Worm (Caenorhabditis elegans) whole organism, early embryonic: Measurements from ENCODE around the gene hif-1.

Source experiments
- ceh-36 ChIP-seq: sonication (generic microtip); optimal IDR thresholded peaks from 2 replicates; lab custom pipeline; 2016; ENCODE audit warnings: missing genetic modification characterization, inconsistent platforms, missing compliant biosample characterization
- ets-7 ChIP-seq: sonication (generic microtip); optimal IDR thresholded peaks from 2 replicates; lab custom pipeline; 2016; ENCODE audit warnings: missing genotype, missing genetic modification characterization, missing compliant biosample characterization
- flt-1 ChIP-seq: fragments of 200-800 bp; sonication (Bioruptor generic); IDR thresholded peaks from 2 replicates; pipeline ENCODE4 v1.3.6; 2022; ENCODE audit warnings: missing genetic modification characterization, missing compliant biosample characterization

ce11 chrV:20739387-20739786 is 40.8 kb upstream of the hif-1 start:
- TF ChIP-seq flt-1 (GFP tag; lab: Robert Waterston, UW) (no peak), ets-7 (tag; lab: Kevin White, UChicago) (no peak), ceh-36 (tag; lab: Kevin White, UChicago) (no peak)
